Fruit fly (Drosophila melanogaster) whole organism, pupa: ENCODE results near the gene CG1635.
A peak's percentile ranks its signal among the peaks of the same experiment; 100 is the strongest.

Experiments used
- CG10348 ChIP-seq: fragments of 200-800 bp; sonication (Bioruptor generic); IDR thresholded peaks from 2 replicates; pipeline ENCODE4 v1.3.6; 2022; ENCODE audit warnings: missing biosample characterization, missing genetic modification characterization
- CG12605 ChIP-seq: fragments of 200-800 bp; sonication (Bioruptor generic); IDR thresholded peaks from 2 replicates; pipeline ENCODE4 v1.3.6; 2022; ENCODE audit warnings: missing biosample characterization, missing genetic modification characterization
- CG13204 ChIP-seq: fragments of 200-800 bp; sonication (Bioruptor generic); optimal IDR thresholded peaks from 2 replicates; lab custom pipeline; 2018; ENCODE audit warnings: missing biosample characterization, mild to moderate bottlenecking, missing genetic modification characterization, moderate library complexity
- CG14655 ChIP-seq: fragments of 200-800 bp; sonication (Bioruptor generic); optimal IDR thresholded peaks from 3 replicates; lab custom pipeline; 2017; ENCODE audit warnings: mild to moderate bottlenecking, missing biosample characterization, missing genetic modification reagents, missing genetic modification characterization
- CG15710 ChIP-seq: fragments of 200-800 bp; sonication (Bioruptor generic); optimal IDR thresholded peaks from 2 replicates; lab custom pipeline; 2018; ENCODE audit warnings: missing biosample characterization, mild to moderate bottlenecking, missing genetic modification characterization, moderate library complexity
- CG17806 ChIP-seq: fragments of 200-800 bp; sonication (Bioruptor generic); optimal IDR thresholded peaks from 2 replicates; lab custom pipeline; 2018; ENCODE audit warnings: missing biosample characterization, mild to moderate bottlenecking, missing genetic modification characterization, moderate library complexity
- CG32121 ChIP-seq: fragments of 200-800 bp; sonication (Bioruptor generic); IDR thresholded peaks from 2 replicates; pipeline ENCODE4 v1.3.6; 2022; ENCODE audit warnings: missing biosample characterization, missing genetic modification characterization
- CG34367 ChIP-seq: fragments of 200-800 bp; sonication (Bioruptor generic); optimal IDR thresholded peaks from 2 replicates; lab custom pipeline; 2018; ENCODE audit warnings: missing biosample characterization, mild to moderate bottlenecking, missing genetic modification characterization
- CG4496 ChIP-seq: fragments of 200-800 bp; sonication (Bioruptor generic); IDR thresholded peaks from 3 replicates; pipeline ENCODE4 v1.3.6; 2022; ENCODE audit warnings: missing biosample characterization, missing genetic modification characterization
- CG8159 ChIP-seq: fragments of 200-800 bp; sonication (Bioruptor generic); optimal IDR thresholded peaks from 3 replicates; lab custom pipeline; 2018; ENCODE audit warnings: missing biosample characterization, mild to moderate bottlenecking, missing genetic modification characterization, moderate library complexity
- CG8301 ChIP-seq: fragments of 200-800 bp; sonication (Bioruptor generic); optimal IDR thresholded peaks from 2 replicates; lab custom pipeline; 2018; ENCODE audit warnings: missing biosample characterization, mild to moderate bottlenecking, missing genetic modification characterization
- CG9948 ChIP-seq: fragments of 200-800 bp; sonication (Bioruptor generic); optimal IDR thresholded peaks from 2 replicates; lab custom pipeline; 2018; ENCODE audit warnings: missing biosample characterization, mild to moderate bottlenecking, missing genetic modification characterization, moderate library complexity
- D1 ChIP-seq: fragments of 200-800 bp; sonication (Bioruptor generic); optimal IDR thresholded peaks from 2 replicates; lab custom pipeline; 2018; ENCODE audit warnings: missing biosample characterization, mild to moderate bottlenecking, missing genetic modification characterization, moderate library complexity
- EcR ChIP-seq: fragments of 200-800 bp; sonication (Bioruptor generic); optimal IDR thresholded peaks from 3 replicates; lab custom pipeline; 2019; ENCODE audit warnings: missing biosample characterization, missing genetic modification characterization, mild to moderate bottlenecking, moderate library complexity, missing genetic modification reagents
- Ets98B ChIP-seq: fragments of 200-800 bp; sonication (Bioruptor generic); IDR thresholded peaks from 2 replicates; pipeline ENCODE4 v1.3.6; 2022; ENCODE audit warnings: missing biosample characterization, missing genetic modification characterization
- Pif1A ChIP-seq: fragments of 200-800 bp; sonication (Bioruptor generic); optimal IDR thresholded peaks from 3 replicates; lab custom pipeline; 2016; ENCODE audit warnings: missing biosample characterization, missing genetic modification characterization
- Pif1B ChIP-seq: fragments of 200-800 bp; sonication (Bioruptor generic); optimal IDR thresholded peaks from 3 replicates; lab custom pipeline; 2016; ENCODE audit warnings: missing biosample characterization, missing genetic modification characterization
- Snoo ChIP-seq: fragments of 200-800 bp; sonication (Bioruptor generic); optimal IDR thresholded peaks from 3 replicates; lab custom pipeline; 2017; ENCODE audit warnings: missing biosample characterization, mild to moderate bottlenecking, missing genetic modification characterization, inconsistent platforms
- fd96Ca ChIP-seq: fragments of 200-800 bp; sonication (Bioruptor generic); IDR thresholded peaks from 3 replicates; pipeline ENCODE4 v1.3.6; 2022; ENCODE audit warnings: missing biosample characterization, missing genetic modification characterization
- gl ChIP-seq: fragments of 200-800 bp; sonication (Bioruptor generic); optimal IDR thresholded peaks from 2 replicates; lab custom pipeline; 2018; ENCODE audit warnings: missing biosample characterization, mild to moderate bottlenecking, missing genetic modification characterization
- rn ChIP-seq: fragments of 200-800 bp; sonication (Bioruptor generic); IDR thresholded peaks from 2 replicates; pipeline ENCODE4 v1.3.6; 2022; ENCODE audit warnings: missing biosample characterization, missing genetic modification characterization

The CG1635 gene

DNA sequence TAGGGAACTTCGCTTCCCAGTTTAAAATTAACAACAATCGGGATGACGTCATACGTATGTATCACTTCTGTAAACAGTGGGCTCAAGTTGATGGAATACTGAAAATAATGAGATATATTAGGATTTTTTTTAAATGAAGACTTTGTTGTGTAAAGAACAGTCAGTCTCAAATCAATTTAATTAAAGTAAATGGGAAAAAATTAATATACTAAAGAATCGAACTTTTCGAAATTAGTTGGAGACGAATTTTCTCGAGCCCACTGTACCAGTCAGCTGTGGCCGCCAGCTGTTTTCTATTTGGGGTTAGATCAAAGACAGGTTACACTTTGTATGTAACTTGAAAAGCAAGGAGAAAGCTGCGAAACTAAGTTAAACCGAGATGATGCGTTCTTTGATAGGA is at the start of gene CG1635:
Gene CG1635 (plus strand): TSS at position 300 of the 400 bp plus-strand sequence.
- TF ChIP-seq CG14655 (GFP tag; lab: Kevin White, UChicago) (peak; percentile 99), Pif1B (GFP tag; lab: Kevin White, UChicago) (peak; percentile 97), CG34367 (tag; lab: Kevin White, UChicago) (peak; percentile 97), CG13204 (GFP tag; lab: Kevin White, UChicago) (no peak), CG32121 (peak; percentile 100), CG8159 (tag; lab: Kevin White, UChicago) (peak; percentile 97), Ets98B (GFP tag; lab: Robert Waterston, UW) (peak; percentile 100), EcR (GFP tag; lab: Kevin White, UChicago) (peak; percentile 49), CG8301 (peak; percentile 100), fd96Ca (peak; percentile 98), CG9948 (tag; lab: Kevin White, UChicago) (peak; percentile 97), CG10348 (peak; percentile 97), CG15710 (tag; lab: Kevin White, UChicago) (peak; percentile 98), CG4496 (GFP tag; lab: Robert Waterston, UW) (peak; percentile 100), Snoo (tag; lab: Kevin White, UChicago) (peak; percentile 98), CG17806 (tag; lab: Kevin White, UChicago) (peak; percentile 98), D1 (tag; lab: Kevin White, UChicago) (no peak), gl (tag; lab: Kevin White, UChicago) (peak; percentile 92), rn (GFP tag; lab: Robert Waterston, UW) (peak; percentile 98), Pif1A (GFP tag; lab: Kevin White, UChicago) (no peak), CG12605 (peak; percentile 100)

DNA sequence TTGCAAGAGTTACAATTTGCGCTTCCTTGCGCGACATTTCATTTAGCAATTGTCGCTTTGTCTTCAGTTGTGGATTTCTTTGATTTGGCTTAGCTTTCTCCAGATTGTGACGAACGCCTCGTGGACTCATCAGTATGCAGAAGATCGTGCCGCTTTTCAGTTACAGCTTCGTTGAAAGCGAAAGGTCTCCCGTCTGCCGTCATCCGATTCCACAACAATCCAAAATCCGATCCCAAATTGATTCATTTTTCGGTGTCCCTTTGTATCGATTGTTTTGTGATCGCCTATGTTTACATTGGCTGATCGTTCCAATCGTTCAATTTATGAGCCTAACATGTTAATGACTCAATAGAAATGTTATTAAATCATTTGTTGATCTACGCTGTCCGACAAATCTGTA is 46.6 kb upstream of the CG1635 start:
- TF ChIP-seq CG4496 (GFP tag; lab: Robert Waterston, UW) = no peak

DNA sequence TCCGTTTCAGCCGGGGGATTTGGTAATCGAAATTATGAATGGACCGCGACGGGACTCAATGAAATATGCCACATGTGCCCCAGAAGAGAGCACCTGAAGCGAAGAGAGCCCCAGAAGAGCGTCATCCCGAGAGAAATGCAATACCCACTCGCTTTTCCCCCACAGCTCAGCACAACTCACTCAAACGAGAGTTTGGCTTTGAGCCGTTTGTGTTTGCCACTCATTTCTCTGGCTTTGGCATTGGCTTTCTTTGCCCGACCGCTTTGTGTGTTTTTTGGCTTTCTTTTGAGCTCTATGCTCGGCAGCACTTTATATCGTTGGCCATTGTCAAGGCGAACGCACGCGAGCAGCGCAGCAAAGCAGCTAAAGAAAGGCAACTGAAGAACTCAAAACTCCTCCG is 45.8 kb upstream of the CG1635 start, which contains the start of gene nyo:
Gene nyo (plus strand): TSS at position 312 of the 400 bp plus-strand sequence.
- TF ChIP-seq Snoo (tag; lab: Kevin White, UChicago) (no peak), CG34367 (tag; lab: Kevin White, UChicago) (no peak), CG8301 (no peak), Pif1B (GFP tag; lab: Kevin White, UChicago) (no peak), EcR (GFP tag; lab: Kevin White, UChicago) (no peak), CG17806 (tag; lab: Kevin White, UChicago) (no peak), CG4496 (GFP tag; lab: Robert Waterston, UW) (no peak), CG13204 (GFP tag; lab: Kevin White, UChicago) (no peak), rn (GFP tag; lab: Robert Waterston, UW) (no peak), CG8159 (tag; lab: Kevin White, UChicago) (no peak), CG14655 (GFP tag; lab: Kevin White, UChicago) (no peak), CG10348 (no peak), Pif1A (GFP tag; lab: Kevin White, UChicago) (no peak), D1 (tag; lab: Kevin White, UChicago) (no peak), CG32121 (no peak), CG15710 (tag; lab: Kevin White, UChicago) (no peak), CG9948 (tag; lab: Kevin White, UChicago) (no peak), fd96Ca (no peak)

DNA sequence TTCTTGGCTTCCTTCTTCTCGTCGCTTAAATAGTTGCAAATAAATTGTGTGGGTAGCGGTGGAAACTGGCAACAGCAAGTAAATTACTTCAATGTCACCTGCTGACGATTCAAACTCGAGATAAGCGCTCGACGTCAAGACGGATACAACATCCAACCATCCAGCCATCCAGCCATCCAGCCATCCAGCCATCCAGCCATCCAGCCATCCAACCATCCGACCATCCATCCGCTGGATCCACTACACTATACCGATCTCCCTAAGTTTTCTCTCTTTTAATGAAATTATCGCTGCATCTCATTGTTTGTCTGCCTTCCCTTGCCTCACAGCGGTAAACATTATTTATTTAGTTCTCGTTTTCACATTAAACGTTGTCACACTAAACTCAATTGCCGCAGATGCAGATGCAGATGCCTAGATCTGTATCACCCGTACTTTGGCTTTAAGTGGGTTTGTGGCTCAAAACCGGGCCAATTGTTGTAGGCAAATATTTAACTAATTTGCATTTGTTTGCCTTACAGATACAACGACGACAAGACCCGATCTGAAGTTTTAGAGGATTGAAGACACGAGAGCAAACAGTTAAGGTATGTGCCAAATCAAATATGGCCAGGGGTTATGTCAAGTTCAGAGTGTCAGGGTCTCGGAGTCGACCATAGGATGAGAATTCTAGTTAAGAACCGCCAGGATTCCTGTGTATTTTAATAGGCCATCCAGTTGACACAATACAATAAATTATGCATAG is 39.5 kb upstream of the CG1635 start:
- no peak for TF ChIP-seq Pif1B (GFP tag; lab: Kevin White, UChicago)
- TF ChIP-seq CG17806 (tag; lab: Kevin White, UChicago) = no peak
- no peak for TF ChIP-seq CG8159 (tag; lab: Kevin White, UChicago)
- no peak for TF ChIP-seq CG12605
- TF ChIP-seq CG4496 (GFP tag; lab: Robert Waterston, UW) = no peak
- no peak for TF ChIP-seq fd96Ca
- TF ChIP-seq, all 21 proteins: peak for 0

DNA sequence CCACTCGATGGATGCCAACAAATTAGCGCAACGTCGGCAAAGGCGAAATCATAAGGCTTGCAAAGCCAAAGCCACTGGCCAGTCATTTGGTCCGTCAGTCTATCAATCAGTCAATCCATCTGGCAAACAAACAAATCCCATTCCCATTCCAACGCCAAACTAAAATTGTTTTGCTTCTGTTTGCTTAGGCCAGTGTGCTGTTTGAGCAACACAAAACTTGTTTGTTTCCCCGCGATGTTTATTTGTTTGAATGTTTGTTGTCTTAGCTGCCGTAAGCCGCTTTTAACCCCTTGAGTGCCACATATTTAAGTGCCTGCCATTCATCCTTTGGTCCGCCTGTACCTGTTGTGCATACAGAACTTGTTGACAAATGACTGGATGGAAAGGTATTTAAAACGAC is 37.6 kb upstream of the CG1635 start:
- TF ChIP-seq CG13204 (GFP tag; lab: Kevin White, UChicago) = no peak
- no peak for TF ChIP-seq CG8301
- no peak for TF ChIP-seq Pif1A (GFP tag; lab: Kevin White, UChicago)
- TF ChIP-seq Ets98B (GFP tag; lab: Robert Waterston, UW) = no peak
- no peak for TF ChIP-seq CG10348
- no peak for TF ChIP-seq CG15710 (tag; lab: Kevin White, UChicago)
- no peak for TF ChIP-seq fd96Ca
- no peak for TF ChIP-seq gl (tag; lab: Kevin White, UChicago)
- TF ChIP-seq CG9948 (tag; lab: Kevin White, UChicago) = no peak
- TF ChIP-seq D1 (tag; lab: Kevin White, UChicago) = no peak
- no peak for TF ChIP-seq CG4496 (GFP tag; lab: Robert Waterston, UW)
- TF ChIP-seq CG34367 (tag; lab: Kevin White, UChicago) = no peak
- no peak for TF ChIP-seq Snoo (tag; lab: Kevin White, UChicago)
- no peak for TF ChIP-seq CG32121
- TF ChIP-seq rn (GFP tag; lab: Robert Waterston, UW) = no peak

DNA sequence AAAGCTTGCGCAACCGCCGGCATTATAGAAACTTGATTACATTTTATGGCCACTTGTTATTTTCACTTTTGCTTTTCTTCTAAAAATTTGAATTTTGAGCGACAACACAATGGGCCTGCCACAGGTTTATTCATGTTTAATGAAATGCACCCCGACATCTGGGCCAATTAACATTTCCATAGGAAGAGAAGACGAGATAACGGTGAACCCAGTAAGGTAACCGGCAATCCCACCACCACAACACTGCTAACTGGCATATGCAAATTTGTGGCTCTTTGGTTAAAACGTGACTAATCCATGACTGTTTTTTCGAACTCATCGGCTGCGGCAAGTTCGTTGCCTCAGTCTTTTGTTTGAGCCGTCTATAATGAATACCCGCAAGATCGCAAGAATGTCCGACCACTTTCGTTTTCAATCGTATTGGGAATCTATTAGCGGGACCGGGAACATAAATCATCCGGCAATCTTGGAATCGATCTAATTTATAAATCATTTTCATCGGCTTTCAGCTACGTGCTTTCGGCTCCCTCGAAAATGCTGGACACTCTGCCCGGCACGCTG is 29.7 kb upstream of the CG1635 start:
- TF ChIP-seq CG9948 (tag; lab: Kevin White, UChicago) = no peak
- no peak for TF ChIP-seq CG34367 (tag; lab: Kevin White, UChicago)
- no peak for TF ChIP-seq CG12605
- TF ChIP-seq Pif1B (GFP tag; lab: Kevin White, UChicago) = no peak
- TF ChIP-seq EcR (GFP tag; lab: Kevin White, UChicago) = no peak
- no peak for TF ChIP-seq Snoo (tag; lab: Kevin White, UChicago)
- TF ChIP-seq Ets98B (GFP tag; lab: Robert Waterston, UW) = no peak
- TF ChIP-seq CG13204 (GFP tag; lab: Kevin White, UChicago) = no peak
- TF ChIP-seq CG32121 = no peak
- TF ChIP-seq CG10348 = no peak
- TF ChIP-seq CG14655 (GFP tag; lab: Kevin White, UChicago) = no peak
- TF ChIP-seq rn (GFP tag; lab: Robert Waterston, UW) = no peak
- TF ChIP-seq, all 21 proteins: peak for 0
